Worm (Caenorhabditis elegans) whole organism, mixed stage, embryonic: ENCODE data around the gene mdf-1.

Experiments
- M03D4.4 ChIP-seq: sonication (generic microtip); optimal IDR thresholded peaks from 2 replicates; lab custom pipeline; 2017; ENCODE audit warnings: mild to moderate bottlenecking, missing genetic modification characterization, missing compliant biosample characterization
- bed-3 ChIP-seq: fragments of 200-800 bp; sonication (Bioruptor generic); optimal IDR thresholded peaks from 3 replicates; lab custom pipeline; 2018; ENCODE audit warnings: mild to moderate bottlenecking, missing genetic modification characterization, moderate library complexity, missing compliant biosample characterization
- blmp-1 ChIP-seq: fragments of 150-350 bp; optimal IDR thresholded peaks from 2 replicates; lab custom pipeline; 2014; ENCODE audit warnings: missing biosample characterization, missing genetic modification characterization
- ceh-39 ChIP-seq: fragments of 150-350 bp; optimal IDR thresholded peaks from 2 replicates; lab custom pipeline; 2014; ENCODE audit warnings: missing biosample characterization, missing genetic modification characterization
- ceh-43 ChIP-seq: fragments of 200-800 bp; sonication (Bioruptor generic); optimal IDR thresholded peaks from 2 replicates; lab custom pipeline; 2018; ENCODE audit warnings: mild to moderate bottlenecking, missing genetic modification characterization, moderate library complexity, missing compliant biosample characterization
- cnd-1 ChIP-seq: fragments of 200-800 bp; sonication (Bioruptor generic); optimal IDR thresholded peaks from 2 replicates; lab custom pipeline; 2018; ENCODE audit warnings: mild to moderate bottlenecking, missing genetic modification characterization, missing compliant biosample characterization
- drap-1 ChIP-seq: fragments of 200-800 bp; sonication (Bioruptor generic); optimal IDR thresholded peaks from 3 replicates; lab custom pipeline; 2018; ENCODE audit warnings: mild to moderate bottlenecking, missing genetic modification characterization, missing compliant biosample characterization
- elt-3 ChIP-seq: fragments of 150-350 bp; optimal IDR thresholded peaks from 2 replicates; lab custom pipeline; 2014; ENCODE audit warnings: missing biosample characterization, missing genetic modification characterization
- flh-1 ChIP-seq: fragments of 200-800 bp; sonication (Bioruptor generic); optimal IDR thresholded peaks from 2 replicates; lab custom pipeline; 2018; ENCODE audit warnings: mild to moderate bottlenecking, missing genetic modification characterization, moderate library complexity, missing compliant biosample characterization
- ham-2 ChIP-seq: fragments of 200-800 bp; sonication (Bioruptor generic); optimal IDR thresholded peaks from 2 replicates; lab custom pipeline; 2018; ENCODE audit warnings: mild to moderate bottlenecking, missing genetic modification characterization, missing compliant biosample characterization
- hlh-1 ChIP-seq: fragments of 150-350 bp; optimal IDR thresholded peaks from 2 replicates; lab custom pipeline; 2014; ENCODE audit warnings: missing biosample characterization, missing genetic modification reagents, missing genetic modification characterization
- lin-13 ChIP-seq: fragments of 150-350 bp; optimal IDR thresholded peaks from 2 replicates; lab custom pipeline; 2014; ENCODE audit warnings: missing biosample characterization, missing genetic modification characterization
- lin-32 ChIP-seq: fragments of 200-800 bp; sonication (Bioruptor generic); optimal IDR thresholded peaks from 2 replicates; lab custom pipeline; 2018; ENCODE audit warnings: mild to moderate bottlenecking, missing genetic modification characterization, missing compliant biosample characterization
- mab-5 ChIP-seq: fragments of 150-350 bp; optimal IDR thresholded peaks from 2 replicates; lab custom pipeline; 2014; ENCODE audit warnings: missing biosample characterization, missing genetic modification characterization
- mep-1 ChIP-seq: fragments of 150-350 bp; optimal IDR thresholded peaks from 2 replicates; lab custom pipeline; 2017; ENCODE audit warnings: missing biosample characterization, missing genetic modification reagents, missing genetic modification characterization, inconsistent platforms
- mls-2 ChIP-seq: sonication (generic microtip); optimal IDR thresholded peaks from 2 replicates; lab custom pipeline; 2016; ENCODE audit warnings: mild to moderate bottlenecking, missing genetic modification characterization, moderate library complexity, missing compliant biosample characterization
- nhr-12 ChIP-seq: fragments of 150-350 bp; optimal IDR thresholded peaks from 2 replicates; lab custom pipeline; 2014; ENCODE audit warnings: missing biosample characterization, missing genetic modification characterization
- nhr-2 ChIP-seq: fragments of 150-350 bp; optimal IDR thresholded peaks from 2 replicates; lab custom pipeline; 2014; ENCODE audit warnings: missing biosample characterization, missing genetic modification characterization
- nhr-28 ChIP-seq: fragments of 150-350 bp; optimal IDR thresholded peaks from 2 replicates; lab custom pipeline; 2014; ENCODE audit warnings: missing biosample characterization, missing genetic modification characterization
- pha-4 ChIP-seq: fragments of 150-350 bp; optimal IDR thresholded peaks from 2 replicates; lab custom pipeline; 2018; ENCODE audit warnings: missing biosample characterization, missing genetic modification reagents, missing genetic modification characterization
- sem-2 ChIP-seq: fragments of 200-800 bp; sonication (Bioruptor generic); optimal IDR thresholded peaks from 2 replicates; lab custom pipeline; 2018; ENCODE audit warnings: mild to moderate bottlenecking, missing genetic modification characterization, missing compliant biosample characterization
- snpc-4 ChIP-seq: fragments of 150-350 bp; optimal IDR thresholded peaks from 2 replicates; lab custom pipeline; 2014; ENCODE audit warnings: missing biosample characterization, missing genetic modification characterization
- sptf-1 ChIP-seq: sonication (generic microtip); optimal IDR thresholded peaks from 2 replicates; lab custom pipeline; 2017; ENCODE audit warnings: mild to moderate bottlenecking, missing genetic modification characterization, moderate library complexity, missing compliant biosample characterization
- tbx-8 ChIP-seq: fragments of 200-800 bp; sonication (Bioruptor generic); optimal IDR thresholded peaks from 2 replicates; lab custom pipeline; 2018; ENCODE audit warnings: mild to moderate bottlenecking, missing genetic modification characterization, moderate library complexity, missing compliant biosample characterization
- unc-120 ChIP-seq: sonication (generic microtip); optimal IDR thresholded peaks from 2 replicates; lab custom pipeline; 2017; ENCODE audit warnings: missing genetic modification characterization, missing compliant biosample characterization; ENCODE audit not compliant: poor library complexity, severe bottlenecking
- unc-39 ChIP-seq: fragments of 150-350 bp; optimal IDR thresholded peaks from 2 replicates; lab custom pipeline; 2014; ENCODE audit warnings: missing biosample characterization, missing genetic modification characterization
- zip-8 ChIP-seq: fragments of 150-350 bp; optimal IDR thresholded peaks from 2 replicates; lab custom pipeline; 2014; ENCODE audit warnings: missing biosample characterization, missing genetic modification characterization
- ztf-11 ChIP-seq: fragments of 150-350 bp; optimal IDR thresholded peaks from 2 replicates; lab custom pipeline; 2014; ENCODE audit warnings: missing biosample characterization, missing genetic modification characterization

mdf-1 gene

DNA sequence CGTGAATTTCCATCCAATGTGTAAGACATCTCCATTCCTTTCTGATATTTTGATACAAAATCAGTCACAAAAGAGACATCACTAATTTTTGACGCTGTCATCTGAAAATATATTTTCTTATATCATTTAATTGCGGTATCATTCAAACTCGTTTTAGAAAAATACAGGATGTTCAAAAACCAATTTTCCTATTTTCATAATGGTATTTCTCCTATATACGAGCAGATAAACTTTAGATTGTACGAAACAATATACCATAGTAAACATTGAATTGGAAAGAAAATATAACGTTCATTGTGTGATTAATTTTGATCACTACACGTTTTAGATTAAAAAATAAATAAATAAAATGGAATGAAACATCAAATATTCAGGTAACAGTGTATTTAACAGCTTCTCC lies 2.5 kb downstream of the mdf-1 start, which contains the start of gene C50F4.16:
Gene C50F4.16 (minus strand): TSS at position 101 of the 400 bp plus-strand sequence.
- no peak for TF ChIP-seq ham-2 (GFP tag; lab: Kevin White, UChicago)
- no peak for TF ChIP-seq nhr-2 (tag; lab: Kevin White, UChicago)
- TF ChIP-seq nhr-28 (tag; lab: Kevin White, UChicago), result no peak
- no peak for TF ChIP-seq ceh-39 (tag; lab: Kevin White, UChicago)
- TF ChIP-seq elt-3, result no peak
- TF ChIP-seq ceh-43 (GFP tag; lab: Kevin White, UChicago), result no peak
- TF ChIP-seq blmp-1 (tag; lab: Kevin White, UChicago), result no peak
- TF ChIP-seq bed-3, result no peak
- no peak for TF ChIP-seq cnd-1 (tag; lab: Kevin White, UChicago)
- TF ChIP-seq sptf-1 (tag; lab: Kevin White, UChicago), result no peak
- TF ChIP-seq unc-39 (tag; lab: Kevin White, UChicago), result no peak
- no peak for TF ChIP-seq hlh-1 (tag; lab: Kevin White, UChicago)
- no peak for TF ChIP-seq flh-1 (GFP tag; lab: Kevin White, UChicago)
- no peak for TF ChIP-seq drap-1 (GFP tag; lab: Kevin White, UChicago)
- TF ChIP-seq mep-1, result no peak

DNA sequence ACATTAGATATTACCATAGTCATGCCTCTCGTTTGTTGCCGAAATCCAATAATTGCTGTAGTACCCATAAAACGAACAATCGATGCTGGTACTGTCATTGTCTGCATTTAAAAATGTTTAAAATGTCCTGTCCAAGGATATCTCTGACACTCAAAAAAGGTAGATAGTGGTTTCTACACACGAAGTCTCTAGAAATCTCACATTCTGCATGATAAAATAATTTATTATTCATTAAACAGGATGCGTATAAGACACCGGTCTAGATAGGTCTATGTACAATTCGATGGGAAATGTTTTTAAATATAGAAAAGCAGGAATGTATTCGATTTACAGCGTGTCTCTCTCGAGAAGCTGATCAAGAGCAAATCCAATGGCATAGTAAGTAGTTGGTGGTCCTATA lies 4.4 kb downstream of the mdf-1 start, which contains the start of gene C50F4.12:
Gene C50F4.12 (minus strand): TSS at position 101 of the 400 bp plus-strand sequence.
- TF ChIP-seq nhr-28 (tag; lab: Kevin White, UChicago), result no peak
- no peak for TF ChIP-seq mep-1
- no peak for TF ChIP-seq ceh-43 (GFP tag; lab: Kevin White, UChicago)
- TF ChIP-seq hlh-1 (tag; lab: Kevin White, UChicago), result no peak
- no peak for TF ChIP-seq elt-3
- no peak for TF ChIP-seq pha-4 (tag; lab: Kevin White, UChicago)
- no peak for TF ChIP-seq tbx-8 (GFP tag; lab: Kevin White, UChicago)
- TF ChIP-seq unc-39 (tag; lab: Kevin White, UChicago), result no peak
- TF ChIP-seq lin-32, result no peak

DNA sequence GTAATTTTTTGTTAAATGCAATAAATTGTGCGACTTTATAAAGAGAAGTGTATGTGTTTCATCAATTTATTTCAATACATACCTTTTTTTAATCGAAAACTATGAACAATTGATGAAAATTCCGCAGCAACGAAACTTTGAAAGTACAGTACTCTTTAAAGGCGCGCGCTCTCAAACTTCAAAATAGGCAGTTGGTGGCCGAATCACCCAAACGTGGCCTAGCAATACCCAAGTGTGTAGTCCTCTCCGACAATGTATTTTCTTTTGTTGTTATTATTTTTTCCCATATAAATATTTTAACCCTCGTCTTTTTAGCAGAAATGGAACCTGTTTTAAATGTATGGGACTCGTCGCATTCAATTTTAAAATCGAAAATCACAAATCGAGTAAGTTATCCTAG lies 7.5 kb downstream of the mdf-1 start, which contains the start of gene C50F4.4:
Gene C50F4.4 (plus strand): TSS at position 267 of the 400 bp plus-strand sequence.
- no peak for TF ChIP-seq lin-13 (tag; lab: Kevin White, UChicago)
- TF ChIP-seq bed-3, result no peak
- TF ChIP-seq elt-3, result no peak
- TF ChIP-seq unc-120 (tag; lab: Kevin White, UChicago), result peak; percentile 34

DNA sequence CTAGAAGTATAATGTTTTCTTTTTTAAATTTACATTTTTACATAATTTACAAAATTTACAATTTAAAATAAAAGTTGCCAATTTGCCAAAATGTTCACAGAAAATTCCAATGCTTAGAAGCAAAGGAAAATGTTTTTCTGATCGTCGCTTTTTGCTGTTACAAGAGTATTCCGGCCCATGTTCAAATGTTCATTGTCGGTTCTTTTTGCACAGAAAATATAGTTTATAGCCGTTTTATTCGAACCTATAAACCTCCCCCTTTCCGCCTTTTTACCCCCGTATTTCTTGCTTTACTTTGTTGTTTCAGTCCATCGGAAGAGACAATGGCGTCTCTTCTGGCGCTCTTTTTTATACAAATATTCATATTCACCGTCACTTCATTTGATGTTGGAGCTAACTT lies 9.4 kb downstream of the mdf-1 start, which contains the start of gene tag-329:
Gene tag-329 (plus strand): TSS at position 301 of the 400 bp plus-strand sequence.
- no peak for TF ChIP-seq snpc-4 (tag; lab: Kevin White, UChicago)
- no peak for TF ChIP-seq ham-2 (GFP tag; lab: Kevin White, UChicago)
- no peak for TF ChIP-seq zip-8 (tag; lab: Kevin White, UChicago)

DNA sequence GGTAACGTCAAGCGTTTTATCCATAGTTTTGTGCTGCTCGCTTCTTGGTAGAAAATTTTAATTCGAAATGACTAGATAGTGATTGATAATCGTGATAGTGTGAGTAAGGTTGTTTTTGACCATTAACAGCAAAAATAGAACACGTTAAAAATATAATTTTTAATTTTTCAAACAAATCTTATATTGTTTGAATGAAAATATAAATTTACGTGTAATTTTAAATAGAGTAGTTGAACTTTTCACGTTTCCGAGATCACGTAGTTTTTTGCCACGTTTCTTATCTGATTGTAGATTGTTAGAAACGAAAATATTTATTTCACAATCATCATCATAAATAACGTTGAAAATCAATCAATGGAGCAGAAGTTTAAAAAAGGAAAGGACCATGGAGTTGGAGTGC lies 12.5 kb downstream of the mdf-1 start, which contains the start of the genes C50F4.10 and pfk-1.2:
Gene C50F4.10 (minus strand): TSS at position 101 of the 400 bp plus-strand sequence.
Gene pfk-1.2 (plus strand): TSS at position 325 of the 400 bp plus-strand sequence.
- TF ChIP-seq flh-1 (GFP tag; lab: Kevin White, UChicago), result no peak

DNA sequence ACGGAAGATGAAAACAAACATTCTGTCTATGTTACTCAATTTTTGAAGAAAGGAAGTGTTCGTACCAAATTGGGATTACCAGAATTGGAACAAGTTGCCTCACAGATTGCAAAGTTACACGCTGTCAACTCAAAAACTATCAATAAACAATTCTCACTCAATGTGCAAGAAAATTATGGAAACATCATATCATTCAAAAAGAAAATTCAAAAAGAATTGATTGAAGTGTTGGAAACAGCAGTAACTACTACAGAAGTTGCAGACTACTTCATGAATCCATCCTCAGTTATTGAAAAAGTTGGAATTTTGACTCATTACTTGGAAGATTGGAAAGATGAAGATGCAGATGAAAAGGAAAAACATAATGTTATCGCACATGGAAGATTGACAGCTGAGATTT lies 16.0 kb downstream of the mdf-1 start:
- TF ChIP-seq mab-5 (tag; lab: Kevin White, UChicago) (no peak), ceh-43 (GFP tag; lab: Kevin White, UChicago) (no peak), ztf-11 (no peak), pha-4 (tag; lab: Kevin White, UChicago) (no peak), M03D4.4 (tag; lab: Kevin White, UChicago) (no peak), nhr-2 (tag; lab: Kevin White, UChicago) (no peak), lin-13 (tag; lab: Kevin White, UChicago) (no peak), tbx-8 (GFP tag; lab: Kevin White, UChicago) (no peak), nhr-12 (no peak), mls-2 (no peak), sem-2 (GFP tag; lab: Kevin White, UChicago) (no peak), bed-3 (no peak)
- TF ChIP-seq, all 35 proteins: peak for 0
